Worm (Caenorhabditis elegans) whole organism, L4/young adult: ENCODE data around the gene elof-1.

Experiments used
- W03F9.2 ChIP-seq: fragments of 150-350 bp; optimal IDR thresholded peaks from 2 replicates; lab custom pipeline; 2014; ENCODE audit warnings: missing biosample characterization, missing genetic modification characterization
- him-1 ChIP-seq: sonication (generic microtip); optimal IDR thresholded peaks from 2 replicates; lab custom pipeline; 2016; ENCODE audit warnings: missing genotype, missing genetic modification reagents, missing genetic modification characterization, missing compliant biosample characterization

- TF ChIP-seq him-1 (tag; lab: Kevin White, UChicago) (no peak), W03F9.2 (tag; lab: Kevin White, UChicago) (no peak)
Observed at ce11 chrII:14374594-14374993, 25.1 kb downstream of the elof-1 start.
